Worm (Caenorhabditis elegans) whole organism, early embryonic: Measurements from ENCODE around the gene egas-2.

Experiments used
- F13C5.2 ChIP-seq: sonication (generic microtip); optimal IDR thresholded peaks from 2 replicates; lab custom pipeline; 2017; ENCODE audit warnings: mild to moderate bottlenecking, missing genetic modification characterization, inconsistent platforms, missing compliant biosample characterization
- ama-1 ChIP-seq: fragments of 150-350 bp; optimal IDR thresholded peaks from 2 replicates; lab custom pipeline; 2014
- flt-1 ChIP-seq: fragments of 200-800 bp; sonication (Bioruptor generic); IDR thresholded peaks from 2 replicates; pipeline ENCODE4 v1.3.6; 2022; ENCODE audit warnings: missing genetic modification characterization, missing compliant biosample characterization
- hmbx-1 ChIP-seq: sonication (generic microtip); optimal IDR thresholded peaks from 2 replicates; lab custom pipeline; 2016; ENCODE audit warnings: mild to moderate bottlenecking, missing genetic modification characterization, missing compliant biosample characterization
- hnd-1 ChIP-seq: sonication (generic microtip); optimal IDR thresholded peaks from 2 replicates; lab custom pipeline; 2016; ENCODE audit warnings: missing genetic modification characterization, missing compliant biosample characterization
- scrt-1 ChIP-seq: fragments of 200-800 bp; sonication (Bioruptor generic); IDR thresholded peaks from 2 replicates; pipeline ENCODE4 v1.3.6; 2022; ENCODE audit warnings: missing genetic modification characterization, missing compliant biosample characterization

DNA sequence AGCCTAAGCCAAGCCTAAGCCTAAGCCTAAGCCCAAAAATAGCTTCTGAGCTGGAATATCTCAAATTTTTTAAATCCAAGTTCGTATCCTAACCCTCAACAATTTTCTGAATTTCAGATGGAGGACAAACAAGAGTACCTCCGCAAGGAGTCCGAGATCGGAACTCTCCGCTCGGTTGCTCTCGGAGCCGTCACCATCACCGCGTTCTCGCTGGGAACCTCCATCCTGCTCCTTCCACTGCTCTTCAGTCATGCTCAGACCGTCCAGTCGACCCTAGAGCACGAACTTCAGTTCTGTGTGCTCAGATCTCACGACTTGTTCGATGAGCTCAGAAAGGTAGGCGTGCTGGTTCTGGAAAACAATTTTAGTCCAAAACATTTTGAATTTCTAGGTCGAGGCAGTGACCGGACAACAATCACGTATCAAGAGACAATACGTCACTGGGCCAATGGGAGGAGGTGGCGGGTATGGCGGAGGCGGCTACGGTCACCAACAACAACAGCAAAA lies 11.7 kb upstream of the egas-2 start, which contains the start of gene col-42:
- TF ChIP-seq ama-1 (lab: Kevin White, UChicago) (no peak), F13C5.2 (no peak), hnd-1 (no peak), flt-1 (GFP tag; lab: Robert Waterston, UW) (no peak), scrt-1 (GFP tag; lab: Robert Waterston, UW) (no peak), hmbx-1 (no peak)
